Worm (Caenorhabditis elegans) whole organism, dauer: ENCODE results near the gene Y105C5B.3.

Source experiments
- unc-62 ChIP-seq: sonication (generic microtip); optimal IDR thresholded peaks from 2 replicates; lab custom pipeline; 2017; ENCODE audit warnings: missing biosample characterization, missing genetic modification reagents, missing genetic modification characterization

The Y105C5B.3 gene

ce11 chrIV:15900158-15900557 is 16.1 kb downstream of the Y105C5B.3 start:
- TF ChIP-seq unc-62 = no peak

ce11 chrIV:15901123-15901522 is 17.1 kb downstream of the Y105C5B.3 start, which contains the start of gene Y105C5B.5:
TSS of gene Y105C5B.5 (minus strand) at chrIV:15901225.
- no peak for TF ChIP-seq unc-62

ce11 chrIV:15906059-15906632 is 22.1 kb downstream of the Y105C5B.3 start, which contains the start of gene srv-15:
TSS of gene srv-15 (plus strand) at chrIV:15906582.
- TF ChIP-seq unc-62 = no peak

ce11 chrIV:15908251-15908650 is 24.2 kb downstream of the Y105C5B.3 start:
- no peak for TF ChIP-seq unc-62

ce11 chrIV:15915061-15915460 is 31.0 kb downstream of the Y105C5B.3 start:
- no peak for TF ChIP-seq unc-62

ce11 chrIV:15923000-15923399 is 39.0 kb downstream of the Y105C5B.3 start:
- no peak for TF ChIP-seq unc-62

ce11 chrIV:15926746-15927145 is 42.7 kb downstream of the Y105C5B.3 start, which contains the start of gene Y105C5B.8:
TSS of gene Y105C5B.8 (minus strand) at chrIV:15926846.
- TF ChIP-seq unc-62 = no peak

- TF ChIP-seq unc-62 = no peak
These were observed 45.8 kb downstream of the Y105C5B.3 start for ce11 chrIV:15929831-15930230.

ce11 chrIV:15930281-15930680 is 46.3 kb downstream of the Y105C5B.3 start, which contains the start of gene Y105C5B.9:
TSS of gene Y105C5B.9 (plus strand) at chrIV:15930581.
- TF ChIP-seq unc-62 = no peak

- no peak for TF ChIP-seq unc-62
These were observed 46.7 kb downstream of the Y105C5B.3 start for ce11 chrIV:15930694-15931093.

ce11 chrIV:15931176-15931575 is 47.2 kb downstream of the Y105C5B.3 start:
- TF ChIP-seq unc-62 = no peak

ce11 chrIV:15931833-15932232 is 47.8 kb downstream of the Y105C5B.3 start:
- TF ChIP-seq unc-62 = no peak

ce11 chrIV:15933814-15934213 is 49.8 kb downstream of the Y105C5B.3 start, which contains the start of gene srv-16:
TSS of gene srv-16 (minus strand) at chrIV:15933914.
- TF ChIP-seq unc-62 = no peak

ce11 chrIV:15937088-15937487 is 53.1 kb downstream of the Y105C5B.3 start:
- no peak for TF ChIP-seq unc-62
